Fruit fly (Drosophila melanogaster): ENCODE results near the gene Hakai.
A peak's percentile ranks its signal among the peaks of the same experiment; 100 is the strongest.

Hakai gene

dm6 chr2L:19579995-19580578 lies 2.2 kb downstream of the Hakai start, which contains the start of gene Pmvk (continued):
- TF ChIP-seq zen2 (GFP tag; IDR thresholded peaks at IDR 0.05; ENCODE audit: partially characterized antibody) (peak; percentile 95), CG7745 (tag; optimal IDR thresholded peaks at IDR 0.05) (no peak), Med (GFP tag) (no peak), CG34224 (GFP tag; IDR thresholded peaks at IDR 0.05; ENCODE audit: partially characterized antibody) (peak; percentile 88), gsb (GFP tag; IDR thresholded peaks at IDR 0.05) (no peak), ham (GFP tag; IDR thresholded peaks at IDR 0.05) (no peak), Hey (tag; optimal IDR thresholded peaks at IDR 0.05) (no peak), NK7.1 (GFP tag; optimal IDR thresholded peaks at IDR 0.05) (no peak), CG34422 (GFP tag; IDR thresholded peaks at IDR 0.05) (no peak), YL-1 (GFP tag; optimal IDR thresholded peaks at IDR 0.05) (peak; percentile 26), Ets65A (GFP tag) (no peak), CG17568 (GFP tag; optimal IDR thresholded peaks at IDR 0.05) (no peak), abd-A (tag; optimal IDR thresholded peaks at IDR 0.05) (no peak), Six4 (GFP tag; optimal IDR thresholded peaks at IDR 0.05) (no peak), Hand (GFP tag; optimal IDR thresholded peaks at IDR 0.05) (no peak), CG4424 (GFP tag; optimal IDR thresholded peaks at IDR 0.05) (no peak), amos (GFP tag; IDR thresholded peaks at IDR 0.05; ENCODE audit: partially characterized antibody) (peak; percentile 77; the same call in 1 of the 2 replicates), CG14965 (GFP tag; optimal IDR thresholded peaks at IDR 0.05; ENCODE audit: borderline replicate concordance) (no peak), CG10431 (GFP tag; optimal IDR thresholded peaks at IDR 0.05) (peak; percentile 41), Asciz (GFP tag; optimal IDR thresholded peaks at IDR 0.05) (no peak), shn (GFP tag; optimal IDR thresholded peaks at IDR 0.05) (no peak), unc-4 (GFP tag; IDR thresholded peaks at IDR 0.05; ENCODE audit: partially characterized antibody) (peak; percentile 67), fd102C (GFP tag; optimal IDR thresholded peaks at IDR 0.05) (no peak), onecut (GFP tag; IDR thresholded peaks at IDR 0.05) (no peak), MBD-R2 (GFP tag; IDR thresholded peaks at IDR 0.05) (peak; percentile 71), Jarid2 (GFP tag; optimal IDR thresholded peaks at IDR 0.05) (no peak), CG4730 (GFP tag; IDR thresholded peaks at IDR 0.05) (no peak), CG6175 (GFP tag; IDR thresholded peaks at IDR 0.05) (no peak), kah (GFP tag; optimal IDR thresholded peaks at IDR 0.05) (peak; percentile 1), repo (GFP tag; optimal IDR thresholded peaks at IDR 0.05) (no peak), klu (GFP tag; IDR thresholded peaks at IDR 0.05) (no peak), CG6683 (GFP tag; optimal IDR thresholded peaks at IDR 0.05) (no peak), Hmr (GFP tag; optimal IDR thresholded peaks at IDR 0.05) (no peak), Atf6 (GFP tag; IDR thresholded peaks at IDR 0.05) (no peak), CG6813 (GFP tag; optimal IDR thresholded peaks at IDR 0.05) (no peak), Dref (GFP tag; IDR thresholded peaks at IDR 0.05) (peak; percentile 93), tup (GFP tag; optimal IDR thresholded peaks at IDR 0.05) (no peak), Sry-β (GFP tag; optimal IDR thresholded peaks at IDR 0.05) (no peak), tna (GFP tag; IDR thresholded peaks at IDR 0.05; ENCODE audit: partially characterized antibody) (peak; percentile 97), Meics (GFP tag; optimal IDR thresholded peaks at IDR 0.05) (no peak), ewg (GFP tag; optimal IDR thresholded peaks at IDR 0.05) (no peak), mld (GFP tag; IDR thresholded peaks at IDR 0.05; ENCODE audit: partially characterized antibody) (peak; percentile 95), Sin3A (optimal IDR thresholded peaks at IDR 0.05) (no peak), pnt (GFP tag; optimal IDR thresholded peaks at IDR 0.05) (no peak), ems (GFP tag; optimal IDR thresholded peaks at IDR 0.05) (no peak), CG12942 (GFP tag; optimal IDR thresholded peaks at IDR 0.05) (no peak), CG32532 (GFP tag; IDR thresholded peaks at IDR 0.05) (no peak), Antp (GFP tag; optimal IDR thresholded peaks at IDR 0.05) (no peak), unpg (GFP tag; optimal IDR thresholded peaks at IDR 0.05) (no peak), cato (GFP tag; optimal IDR thresholded peaks at IDR 0.05; ENCODE audit: borderline replicate concordance) (no peak), cad (GFP tag; optimal IDR thresholded peaks at IDR 0.05) (no peak)

Data from whole organism, embryonic.